Worm (Caenorhabditis elegans) whole organism, L2 larva: Measurements from ENCODE around the gene Y55F3AR.2.

Source experiments
- C34F6.9 ChIP-seq: fragments of 150-350 bp; optimal IDR thresholded peaks from 2 replicates; lab custom pipeline; 2014; ENCODE audit warnings: missing biosample characterization, missing genetic modification characterization
- F13H6.1 ChIP-seq: sonication (generic microtip); optimal IDR thresholded peaks from 2 replicates; lab custom pipeline; 2016; ENCODE audit warnings: missing genetic modification characterization, missing compliant biosample characterization
- R02D3.7 ChIP-seq: fragments of 150-350 bp; optimal IDR thresholded peaks from 2 replicates; lab custom pipeline; 2014; ENCODE audit warnings: missing biosample characterization, missing genetic modification characterization
- Y55F3AM.14 ChIP-seq: fragments of 200-800 bp; sonication (Bioruptor generic); optimal IDR thresholded peaks from 2 replicates; lab custom pipeline; 2018; ENCODE audit warnings: mild to moderate bottlenecking, missing genetic modification characterization, missing compliant biosample characterization
- alr-1 ChIP-seq: fragments of 150-350 bp; optimal IDR thresholded peaks from 2 replicates; lab custom pipeline; 2014; ENCODE audit warnings: missing biosample characterization, missing genetic modification characterization
- aly-2 ChIP-seq: fragments of 150-350 bp; optimal IDR thresholded peaks from 2 replicates; lab custom pipeline; 2014; ENCODE audit warnings: missing biosample characterization, missing genetic modification characterization
- ama-1 ChIP-seq: fragments of 150-350 bp; optimal IDR thresholded peaks from 2 replicates; lab custom pipeline; 2018; ENCODE audit warnings: inconsistent platforms
- blmp-1 ChIP-seq: sonication (generic microtip); optimal IDR thresholded peaks from 2 replicates; lab custom pipeline; 2017; ENCODE audit warnings: missing genetic modification characterization, mild to moderate bottlenecking, missing compliant biosample characterization, antibody characterized with exemption, moderate library complexity; ENCODE audit not compliant: insufficient read depth
- ceh-16 ChIP-seq: fragments of 150-350 bp; optimal IDR thresholded peaks from 2 replicates; lab custom pipeline; 2014; ENCODE audit warnings: missing biosample characterization, missing genetic modification characterization
- ceh-82 ChIP-seq: fragments of 150-350 bp; optimal IDR thresholded peaks from 2 replicates; lab custom pipeline; 2014; ENCODE audit warnings: missing biosample characterization, missing genetic modification characterization
- crh-2 ChIP-seq: sonication (generic microtip); optimal IDR thresholded peaks from 2 replicates; lab custom pipeline; 2017; ENCODE audit warnings: missing biosample characterization, missing genetic modification characterization
- dmd-4 ChIP-seq: sonication (generic microtip); optimal IDR thresholded peaks from 2 replicates; lab custom pipeline; 2017; ENCODE audit warnings: missing biosample characterization, missing genetic modification characterization
- elt-1 ChIP-seq: fragments of 150-350 bp; optimal IDR thresholded peaks from 2 replicates; lab custom pipeline; 2014; ENCODE audit warnings: missing biosample characterization, missing genetic modification characterization
- elt-3 ChIP-seq: sonication (generic microtip); optimal IDR thresholded peaks from 2 replicates; lab custom pipeline; 2017; ENCODE audit warnings: missing biosample characterization, missing genetic modification characterization
- gmeb-1 ChIP-seq: fragments of 150-350 bp; optimal IDR thresholded peaks from 2 replicates; lab custom pipeline; 2014; ENCODE audit warnings: missing biosample characterization, missing genetic modification characterization
- lin-13 ChIP-seq: fragments of 150-350 bp; optimal IDR thresholded peaks from 2 replicates; lab custom pipeline; 2014; ENCODE audit warnings: missing biosample characterization, missing genetic modification reagents, missing genetic modification characterization
- lin-39 ChIP-seq: fragments of 150-350 bp; optimal IDR thresholded peaks from 2 replicates; lab custom pipeline; 2014; ENCODE audit warnings: missing biosample characterization, missing genetic modification reagents, missing genetic modification characterization
- lsy-2 ChIP-seq, 2 experiments: fragments of 150-350 bp in 1 of 2; sonication (generic microtip) in 1 of 2; optimal IDR thresholded peaks; 2 replicates each; lab custom pipeline; 2014 to 2017; ENCODE audit warnings: missing biosample characterization in 2 of 2, missing genetic modification characterization in 2 of 2
- mdl-1 ChIP-seq, 2 experiments: fragments of 150-350 bp in 1 of 2; sonication (generic microtip) in 1 of 2; optimal IDR thresholded peaks; 2 replicates each; lab custom pipeline; 2017; ENCODE audit warnings: missing biosample characterization in 2 of 2, missing genetic modification characterization in 2 of 2
- nhr-10 ChIP-seq: sonication (generic microtip); optimal IDR thresholded peaks from 2 replicates; lab custom pipeline; 2017; ENCODE audit warnings: missing biosample characterization, missing genetic modification characterization
- nhr-12 ChIP-seq: fragments of 150-350 bp; optimal IDR thresholded peaks from 2 replicates; lab custom pipeline; 2014; ENCODE audit warnings: missing biosample characterization, missing genetic modification characterization
- nhr-23 ChIP-seq: fragments of 150-350 bp; optimal IDR thresholded peaks from 2 replicates; lab custom pipeline; 2014; ENCODE audit warnings: missing biosample characterization, missing genetic modification reagents, missing genetic modification characterization
- nhr-25 ChIP-seq: fragments of 150-350 bp; sonication (generic microtip); optimal IDR thresholded peaks from 3 replicates; lab custom pipeline; 2014; ENCODE audit warnings: missing biosample characterization, missing genetic modification characterization
- nhr-6 ChIP-seq: fragments of 150-350 bp; optimal IDR thresholded peaks from 2 replicates; lab custom pipeline; 2014; ENCODE audit warnings: missing biosample characterization, missing genetic modification characterization
- sem-4 ChIP-seq: fragments of 150-350 bp; optimal IDR thresholded peaks from 2 replicates; lab custom pipeline; 2014; ENCODE audit warnings: missing biosample characterization, missing genetic modification reagents, missing genetic modification characterization
- skn-1 ChIP-seq: sonication (generic microtip); optimal IDR thresholded peaks from 2 replicates; lab custom pipeline; 2017; ENCODE audit warnings: missing biosample characterization, missing genetic modification characterization
- sma-3 ChIP-seq: sonication (generic microtip); optimal IDR thresholded peaks from 2 replicates; lab custom pipeline; 2016; ENCODE audit warnings: missing genetic modification reagents, missing genetic modification characterization, missing compliant biosample characterization
- sma-9 ChIP-seq, 2 experiments: fragments of 150-350 bp in 1 of 2; sonication (generic microtip) in 1 of 2; optimal IDR thresholded peaks; 2 replicates each; lab custom pipeline; 2014 to 2016; ENCODE audit warnings: missing genetic modification characterization in 2 of 2, mild to moderate bottlenecking in 1 of 2, missing biosample characterization in 1 of 2, missing compliant biosample characterization in 1 of 2, missing genetic modification reagents in 1 of 2, moderate library complexity in 1 of 2
- unc-39 ChIP-seq: fragments of 150-350 bp; optimal IDR thresholded peaks from 2 replicates; lab custom pipeline; 2014; ENCODE audit warnings: missing biosample characterization, missing genetic modification characterization
- unc-55 ChIP-seq: fragments of 150-350 bp; sonication (generic microtip); optimal IDR thresholded peaks from 3 replicates; lab custom pipeline; 2014; ENCODE audit warnings: missing biosample characterization, missing genetic modification reagents, missing genetic modification characterization
- unc-62 ChIP-seq: fragments of 150-350 bp; optimal IDR thresholded peaks from 2 replicates; lab custom pipeline; 2014; ENCODE audit warnings: missing biosample characterization, missing genetic modification reagents, missing genetic modification characterization
- zag-1 ChIP-seq: fragments of 150-350 bp; optimal IDR thresholded peaks from 2 replicates; lab custom pipeline; 2014; ENCODE audit warnings: missing biosample characterization, missing genetic modification characterization
- ztf-1 ChIP-seq: fragments of 200-800 bp; sonication (Bioruptor generic); conservative IDR thresholded peaks from 2 replicates; pipeline ENCODE4 v1.3.6; 2022; ENCODE audit warnings: missing genetic modification characterization, missing compliant biosample characterization
- ztf-11 ChIP-seq: sonication (generic microtip); optimal IDR thresholded peaks from 2 replicates; lab custom pipeline; 2017; ENCODE audit warnings: missing biosample characterization, missing genetic modification characterization
- ztf-4 ChIP-seq: fragments of 150-350 bp; optimal IDR thresholded peaks from 2 replicates; lab custom pipeline; 2014; ENCODE audit warnings: missing biosample characterization, missing genetic modification characterization

Gene Y55F3AR.2

DNA sequence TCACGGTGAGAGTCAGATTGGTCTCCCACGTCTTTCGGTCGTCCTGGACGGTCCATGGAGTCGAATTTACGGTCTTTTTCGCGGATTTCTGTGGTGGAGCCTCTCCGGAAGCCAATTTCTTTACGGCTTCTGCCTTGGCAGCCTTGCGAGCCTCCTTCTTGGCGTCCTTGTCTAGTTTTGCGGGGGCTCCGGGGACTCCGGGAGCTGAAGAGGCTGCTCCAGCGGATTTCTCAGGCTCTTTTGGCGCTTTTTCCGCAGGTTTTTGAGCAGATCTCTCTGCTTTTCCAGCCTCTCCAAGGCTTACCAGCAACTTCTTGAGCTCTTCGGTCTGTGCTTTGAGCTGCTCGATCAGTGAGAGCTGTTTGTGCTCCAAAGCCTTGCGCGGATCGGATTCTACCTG lies 38.6 kb upstream of the Y55F3AR.2 start:
- TF ChIP-seq nhr-25 (no peak), aly-2 (tag; lab: Kevin White, UChicago) (no peak), dmd-4 (tag; lab: Kevin White, UChicago) (no peak), nhr-23 (no peak), ztf-11 (tag; lab: Kevin White, UChicago) (no peak), unc-39 (tag; lab: Kevin White, UChicago) (no peak), sma-9 (GFP tag; optimal IDR thresholded peaks at IDR 0.05; lab: Kevin White, UChicago) (no peak), sma-9 (tag; optimal IDR thresholded peaks at IDR 0.05; lab: Kevin White, UChicago) (no peak), mdl-1 (tag; optimal IDR thresholded peaks at IDR 0.05; lab: Kevin White, UChicago) (no peak), nhr-6 (tag; lab: Kevin White, UChicago) (no peak)

DNA sequence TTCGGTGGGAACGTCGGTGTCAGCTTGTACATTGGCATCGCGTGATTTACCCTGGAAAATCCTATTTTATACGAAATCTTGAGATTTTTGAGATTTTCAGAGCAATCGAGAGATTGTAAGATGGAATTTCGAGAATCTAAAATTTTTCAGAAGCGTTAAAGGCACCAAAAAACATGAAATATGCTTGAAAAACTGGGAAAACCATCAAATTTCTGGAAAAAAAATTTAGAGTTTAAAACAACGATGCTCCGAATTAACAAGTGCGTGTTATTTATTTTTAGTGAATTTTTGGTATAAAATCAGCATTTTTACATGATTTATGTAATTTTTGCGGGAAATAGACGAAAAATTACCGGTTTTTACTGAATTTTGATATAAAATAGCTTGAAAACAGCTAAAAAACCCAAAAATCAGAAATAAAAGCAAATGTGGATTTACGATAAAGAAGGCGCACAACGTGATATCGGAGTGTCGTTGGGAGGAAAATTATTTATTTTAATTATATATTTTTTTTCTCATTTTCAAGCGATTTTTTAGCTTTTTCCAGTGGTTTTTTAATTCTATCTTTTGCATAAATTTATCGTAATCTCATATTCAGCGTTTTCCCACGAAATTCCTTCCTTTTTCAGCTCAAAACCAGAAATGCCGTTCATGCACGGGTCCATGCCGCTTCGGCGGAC lies 37.9 kb upstream of the Y55F3AR.2 start, which contains the start of the genes Y55F3AM.13 and mrps-25:
TSS of gene Y55F3AM.13 (minus strand) at position 51 of the 680 bp plus-strand sequence.
TSS of gene mrps-25 (plus strand) at position 630 of the 680 bp plus-strand sequence.
- TF ChIP-seq unc-55 (GFP tag; lab: Kevin White, UChicago) (peak; percentile 68), R02D3.7 (peak; percentile 90), ztf-4 (tag; lab: Kevin White, UChicago) (no peak), C34F6.9 (tag; lab: Kevin White, UChicago) (peak; percentile 45), crh-2 (tag; lab: Kevin White, UChicago) (peak; percentile 26), mdl-1 (tag; optimal IDR thresholded peaks at IDR 0.05; lab: Kevin White, UChicago) (no peak), lsy-2 (tag; optimal IDR thresholded peaks at IDR 0.05; lab: Kevin White, UChicago) (peak; percentile 9 to 75), nhr-25 (peak; percentile 48), ama-1 (lab: Kevin White, UChicago) (no peak), sem-4 (tag; lab: Kevin White, UChicago) (no peak), elt-1 (tag; lab: Kevin White, UChicago) (no peak), sma-3 (GFP tag; lab: Kevin White, UChicago) (peak; percentile 48), ztf-1 (no peak), nhr-10 (tag; lab: Kevin White, UChicago) (no peak), gmeb-1 (tag; lab: Kevin White, UChicago) (peak; percentile 63), skn-1 (no peak), lin-13 (peak; percentile 5), zag-1 (no peak), elt-3 (tag; lab: Kevin White, UChicago) (no peak)
- TF ChIP-seq, all 48 proteins: peak for 9

DNA sequence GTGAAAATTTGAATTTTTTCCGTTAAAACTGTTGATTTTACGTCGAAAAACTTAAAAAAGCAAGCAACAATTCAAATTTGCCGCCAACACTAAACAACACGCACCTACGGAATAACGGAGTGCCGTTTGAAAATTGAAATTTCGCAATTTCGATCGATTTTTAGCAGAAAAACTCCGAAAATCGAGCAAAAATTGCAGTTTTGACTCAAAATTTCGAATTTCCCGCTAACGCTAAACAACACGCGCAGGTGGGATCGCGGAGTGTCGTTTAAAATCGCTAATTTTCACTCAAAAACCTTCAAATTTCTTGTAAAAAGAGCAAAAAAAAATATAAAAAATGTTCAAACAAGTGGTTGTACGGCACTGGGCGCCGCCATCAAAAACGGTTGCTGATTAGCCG lies 35.8 kb upstream of the Y55F3AR.2 start:
- TF ChIP-seq nhr-10 (tag; lab: Kevin White, UChicago) (no peak), lsy-2 (tag; optimal IDR thresholded peaks at IDR 0.05; lab: Kevin White, UChicago) (no peak), F13H6.1 (no peak), blmp-1 (tag; lab: Kevin White, UChicago) (no peak), lin-39 (tag; lab: Kevin White, UChicago) (no peak), Y55F3AM.14 (no peak), ztf-4 (tag; lab: Kevin White, UChicago) (no peak), unc-62 (GFP tag; lab: Kevin White, UChicago) (no peak), elt-1 (tag; lab: Kevin White, UChicago) (no peak), unc-55 (GFP tag; lab: Kevin White, UChicago) (no peak), ceh-16 (tag; lab: Kevin White, UChicago) (no peak), zag-1 (no peak), crh-2 (tag; lab: Kevin White, UChicago) (no peak), aly-2 (tag; lab: Kevin White, UChicago) (no peak), R02D3.7 (no peak)

DNA sequence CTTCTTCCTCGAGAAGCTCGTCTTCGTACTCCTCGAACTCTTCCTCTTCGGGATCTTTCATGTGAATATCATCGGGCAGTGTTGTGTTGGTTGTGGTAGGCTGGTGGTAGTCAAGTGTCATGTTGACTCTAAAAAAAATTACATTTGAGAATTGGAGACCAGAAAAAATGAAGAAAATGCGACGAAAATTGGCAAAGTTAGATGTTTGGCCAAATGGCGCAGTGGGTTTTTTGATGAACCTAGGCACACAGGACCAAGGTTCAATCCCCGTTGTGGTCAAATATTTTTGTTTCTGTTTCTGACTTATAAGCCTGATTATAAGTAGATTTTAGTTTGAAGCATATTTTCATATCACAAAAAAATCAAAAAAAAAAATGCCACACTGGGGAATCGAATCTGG lies 31.3 kb upstream of the Y55F3AR.2 start:
- no peak for TF ChIP-seq zag-1
- no peak for TF ChIP-seq unc-62 (GFP tag; lab: Kevin White, UChicago)
- no peak for TF ChIP-seq ztf-4 (tag; lab: Kevin White, UChicago)
- no peak for TF ChIP-seq ama-1 (lab: Kevin White, UChicago)
- TF ChIP-seq ztf-1, result no peak
- no peak for TF ChIP-seq dmd-4 (tag; lab: Kevin White, UChicago)
- no peak for TF ChIP-seq mdl-1 (tag; optimal IDR thresholded peaks at IDR 0.05; lab: Kevin White, UChicago)
- TF ChIP-seq sma-9 (GFP tag; optimal IDR thresholded peaks at IDR 0.05; lab: Kevin White, UChicago), result no peak
- no peak for TF ChIP-seq sma-9 (tag; optimal IDR thresholded peaks at IDR 0.05; lab: Kevin White, UChicago)
- no peak for TF ChIP-seq nhr-12 (tag; lab: Kevin White, UChicago)
- no peak for TF ChIP-seq ceh-82
- TF ChIP-seq alr-1 (tag; lab: Kevin White, UChicago), result no peak
- TF ChIP-seq skn-1, result no peak
- no peak for TF ChIP-seq ztf-11 (tag; lab: Kevin White, UChicago)
